Fruit fly (Drosophila melanogaster) whole organism, embryonic: Measurements from ENCODE around the gene CG12182.

ENCODE experiments used
- Bteb2 ChIP-seq: fragments of 200-800 bp; sonication (Bioruptor generic); optimal IDR thresholded peaks from 2 replicates; lab custom pipeline; 2016; ENCODE audit warnings: missing biosample characterization, missing genetic modification characterization
- CG10959 ChIP-seq: fragments of 200-800 bp; sonication (Bioruptor generic); IDR thresholded peaks from 2 replicates; pipeline ENCODE4 v1.3.6; 2022; ENCODE audit warnings: missing biosample characterization, missing genetic modification characterization
- CG15479 ChIP-seq: fragments of 200-800 bp; sonication (Bioruptor generic); optimal IDR thresholded peaks from 3 replicates; lab custom pipeline; 2019; ENCODE audit warnings: missing biosample characterization, mild to moderate bottlenecking, missing genetic modification characterization, moderate library complexity
- Lim3 ChIP-seq: fragments of 200-800 bp; sonication (Bioruptor generic); IDR thresholded peaks from 2 replicates; pipeline ENCODE4 v1.3.6; 2022; ENCODE audit warnings: missing biosample characterization, missing genetic modification characterization
- Sin3A ChIP-seq: fragments of >200 bp; optimal IDR thresholded peaks from 2 replicates; lab custom pipeline; 2018
- ash1 ChIP-seq: fragments of 200-800 bp; sonication (Bioruptor generic); optimal IDR thresholded peaks from 2 replicates; lab custom pipeline; 2018; ENCODE audit warnings: missing biosample characterization, mild to moderate bottlenecking, missing genetic modification characterization
- caup ChIP-seq: fragments of 200-800 bp; sonication (Bioruptor generic); optimal IDR thresholded peaks from 3 replicates; lab custom pipeline; 2017; ENCODE audit warnings: missing biosample characterization, mild to moderate bottlenecking, missing genetic modification characterization, moderate library complexity; ENCODE audit not compliant: severe bottlenecking
- da ChIP-seq: fragments of 200-800 bp; sonication (Bioruptor generic); optimal IDR thresholded peaks from 2 replicates; lab custom pipeline; 2016; ENCODE audit warnings: missing biosample characterization, missing genetic modification characterization
- gfzf ChIP-seq: fragments of 200-800 bp; sonication (Bioruptor generic); optimal IDR thresholded peaks from 2 replicates; lab custom pipeline; 2016; ENCODE audit warnings: missing biosample characterization, mild to moderate bottlenecking, missing genetic modification characterization, moderate library complexity
- knrl ChIP-seq: fragments of 200-800 bp; sonication (Bioruptor generic); IDR thresholded peaks from 3 replicates; pipeline ENCODE4 v1.3.6; 2022; ENCODE audit warnings: missing biosample characterization, missing genetic modification characterization; ENCODE audit not compliant: partially characterized antibody
- psq ChIP-seq: fragments of 200-800 bp; sonication (Bioruptor generic); optimal IDR thresholded peaks from 2 replicates; lab custom pipeline; 2017; ENCODE audit warnings: missing biosample characterization, missing genetic modification characterization
- unc-4 ChIP-seq: fragments of 200-800 bp; sonication (Bioruptor generic); IDR thresholded peaks from 2 replicates; pipeline ENCODE4 v1.3.6; 2022; ENCODE audit warnings: missing biosample characterization, missing genetic modification characterization; ENCODE audit not compliant: partially characterized antibody

DNA sequence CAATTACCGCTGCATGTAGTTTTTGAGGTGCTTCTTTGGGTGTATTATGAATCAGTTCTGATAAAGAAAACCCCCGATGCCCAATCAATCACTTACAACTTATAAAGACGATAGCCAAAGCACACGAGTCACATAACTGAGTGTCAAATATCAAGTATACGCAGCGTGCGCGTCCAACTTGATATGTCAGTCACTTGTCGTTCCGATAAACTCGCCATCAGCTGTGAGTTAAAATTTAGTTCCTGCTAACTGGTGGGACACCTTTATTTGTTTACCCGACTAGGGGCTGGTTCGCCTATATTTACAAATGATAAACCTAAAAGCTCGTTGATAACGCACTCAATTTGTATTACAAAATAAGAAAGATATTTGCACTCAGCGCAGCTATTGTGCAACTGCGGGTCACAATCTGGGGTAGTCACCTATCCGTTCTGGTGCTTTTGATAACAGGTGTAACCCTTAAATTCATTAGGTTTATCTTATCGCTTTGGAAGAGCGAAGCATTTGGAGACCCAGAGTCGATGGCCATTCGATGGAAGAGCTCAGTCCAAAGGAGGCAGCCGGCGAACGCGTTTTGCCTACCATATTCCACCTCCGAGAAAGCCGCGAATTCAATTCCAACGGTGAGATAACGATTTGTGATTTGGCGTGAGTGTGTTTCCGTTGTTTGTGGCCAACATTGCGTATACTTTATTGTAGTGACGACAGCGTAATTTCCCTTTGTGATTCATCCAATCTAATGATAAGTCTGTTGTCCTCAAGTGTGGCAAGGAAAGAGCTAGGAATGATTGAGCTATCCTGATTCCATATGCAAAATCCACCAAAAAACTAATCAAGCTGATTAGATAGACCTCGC is 48.4 kb upstream of the CG12182 start, which contains the start of gene CG1246:
- no peak for TF ChIP-seq Bteb2 (GFP tag; lab: Kevin White, UChicago)
- no peak for TF ChIP-seq Lim3
- TF ChIP-seq psq (GFP tag; lab: Kevin White, UChicago) = no peak
- TF ChIP-seq CG15479 = no peak
- no peak for TF ChIP-seq CG10959 (GFP tag; lab: Robert Waterston, UW)
- TF ChIP-seq Sin3A (lab: Kevin White, UChicago) = no peak
- TF ChIP-seq knrl (GFP tag; lab: Robert Waterston, UW) = no peak
- peak; percentile 29 for TF ChIP-seq caup (GFP tag; lab: Kevin White, UChicago)
- TF ChIP-seq da = no peak
- no peak for TF ChIP-seq unc-4
- TF ChIP-seq ash1 (GFP tag; lab: Kevin White, UChicago) = no peak
- no peak for TF ChIP-seq gfzf (GFP tag; lab: Kevin White, UChicago)
